Worm (Caenorhabditis elegans): ENCODE data around the gene din-1.

The din-1 gene

ce11 chrII:11602387-11602960 lies 30.9 kb downstream of the din-1 start:
- no peak for TF ChIP-seq dmd-4 (tag; optimal IDR thresholded peaks at IDR 0.05)
- peak; percentile 10 for TF ChIP-seq sma-9 (GFP tag; optimal IDR thresholded peaks at IDR 0.05)
- no peak for TF ChIP-seq sma-9 (tag; optimal IDR thresholded peaks at IDR 0.05)
- peak; percentile 23 for TF ChIP-seq C34F6.9 (tag; optimal IDR thresholded peaks at IDR 0.05)
- TF ChIP-seq F13H6.1 (tag; optimal IDR thresholded peaks at IDR 0.05), result peak; percentile 58
- peak; percentile 40 for TF ChIP-seq nhr-129 (tag; optimal IDR thresholded peaks at IDR 0.05)

ce11 chrII:11600711-11601110 lies 32.7 kb downstream of the din-1 start, which contains the start of gene F07A11.4:
TSS of gene F07A11.4 (plus strand) at chrII:11601011.
- no peak for TF ChIP-seq mab-5 (tag; optimal IDR thresholded peaks at IDR 0.05)
- no peak for TF ChIP-seq snpc-4 (tag; optimal IDR thresholded peaks at IDR 0.05)
- no peak for TF ChIP-seq gmeb-1 (tag; optimal IDR thresholded peaks at IDR 0.05)
- no peak for TF ChIP-seq Y55F3AM.14 (GFP tag; optimal IDR thresholded peaks at IDR 0.05)
- no peak for TF ChIP-seq unc-62 (GFP tag; optimal IDR thresholded peaks at IDR 0.05)
- peak; percentile 12 for TF ChIP-seq unc-55 (GFP tag; optimal IDR thresholded peaks at IDR 0.05)
- no peak for TF ChIP-seq aly-2 (tag; optimal IDR thresholded peaks at IDR 0.05)

ce11 chrII:11599751-11600150 lies 33.7 kb downstream of the din-1 start, which contains the start of gene npp-5:
TSS of gene npp-5 (minus strand) at chrII:11599809.
- peak; percentile 50 for TF ChIP-seq C34F6.9 (tag; optimal IDR thresholded peaks at IDR 0.05)
- TF ChIP-seq nhr-237 (tag; optimal IDR thresholded peaks at IDR 0.05), result no peak
- TF ChIP-seq lsy-2 (tag; optimal IDR thresholded peaks at IDR 0.05), result peak in 1 of 2 experiments; percentile 52
- TF ChIP-seq nhr-129 (tag; optimal IDR thresholded peaks at IDR 0.05), result no peak
- no peak for TF ChIP-seq blmp-1 (tag; optimal IDR thresholded peaks at IDR 0.05; ENCODE audit: insufficient read depth)
- TF ChIP-seq lin-13 (GFP tag; optimal IDR thresholded peaks at IDR 0.05), result no peak
- TF ChIP-seq ztf-1 (GFP tag; conservative IDR thresholded peaks at IDR 0.05), result no peak
- TF ChIP-seq F13H6.1 (tag; optimal IDR thresholded peaks at IDR 0.05), result no peak
- no peak for TF ChIP-seq skn-1 (tag; optimal IDR thresholded peaks at IDR 0.05)
- TF ChIP-seq nhr-21 (tag; optimal IDR thresholded peaks at IDR 0.05), result no peak
- TF ChIP-seq R02D3.7 (tag; optimal IDR thresholded peaks at IDR 0.05), result no peak
- peak; percentile 75 for TF ChIP-seq unc-55 (GFP tag; optimal IDR thresholded peaks at IDR 0.05)
- peak; percentile 25 for TF ChIP-seq crh-2 (tag; optimal IDR thresholded peaks at IDR 0.05)
- TF ChIP-seq mab-5 (tag; optimal IDR thresholded peaks at IDR 0.05), result no peak
- no peak for TF ChIP-seq ztf-11 (tag; optimal IDR thresholded peaks at IDR 0.05)
- peak; percentile 93 for TF ChIP-seq gmeb-1 (tag; optimal IDR thresholded peaks at IDR 0.05)
- TF ChIP-seq nhr-11 (tag; optimal IDR thresholded peaks at IDR 0.05), result no peak

- TF ChIP-seq ama-1 (optimal IDR thresholded peaks at IDR 0.05) (no peak), sma-3 (GFP tag; optimal IDR thresholded peaks at IDR 0.05) (peak; percentile 59), sma-9 (GFP tag; optimal IDR thresholded peaks at IDR 0.05) (peak; percentile 77), sma-9 (tag; optimal IDR thresholded peaks at IDR 0.05) (no peak), nhr-25 (tag; optimal IDR thresholded peaks at IDR 0.05) (no peak), lsy-2 (tag; optimal IDR thresholded peaks at IDR 0.05) (peak in 1 of 2 experiments; percentile 8)
Measured at ce11 chrII:11596157-11596740, 37.2 kb downstream of the din-1 start.

ce11 chrII:11595368-11595996 lies 37.9 kb downstream of the din-1 start, which contains the start of gene gfat-1:
TSS of gene gfat-1 (minus strand) at chrII:11595418.
- TF ChIP-seq skn-1 (tag; optimal IDR thresholded peaks at IDR 0.05) (no peak), nhr-12 (tag; optimal IDR thresholded peaks at IDR 0.05) (no peak), ZK546.5 (tag; optimal IDR thresholded peaks at IDR 0.05) (no peak), unc-55 (GFP tag; optimal IDR thresholded peaks at IDR 0.05) (peak; percentile 30), ceh-82 (tag; optimal IDR thresholded peaks at IDR 0.05) (no peak), nhr-23 (tag; optimal IDR thresholded peaks at IDR 0.05) (no peak), crh-2 (tag; optimal IDR thresholded peaks at IDR 0.05) (no peak), ztf-1 (GFP tag; conservative IDR thresholded peaks at IDR 0.05) (no peak), lin-39 (tag; optimal IDR thresholded peaks at IDR 0.05) (no peak), nhr-11 (tag; optimal IDR thresholded peaks at IDR 0.05) (no peak), alr-1 (tag; optimal IDR thresholded peaks at IDR 0.05) (no peak), nhr-129 (tag; optimal IDR thresholded peaks at IDR 0.05) (peak; percentile 16), unc-62 (GFP tag; optimal IDR thresholded peaks at IDR 0.05) (no peak), C34F6.9 (tag; optimal IDR thresholded peaks at IDR 0.05) (peak; percentile 45), Y55F3AM.14 (GFP tag; optimal IDR thresholded peaks at IDR 0.05) (no peak), fos-1 (tag; optimal IDR thresholded peaks at IDR 0.05) (no peak), mdl-1 (tag; optimal IDR thresholded peaks at IDR 0.05) (peak; percentile 81 to 88), sma-3 (GFP tag; optimal IDR thresholded peaks at IDR 0.05) (no peak)
